Worm (Caenorhabditis elegans) whole organism, young adult: ENCODE measurements around the gene F56D5.5.

Source experiments
- aptf-2 ChIP-seq: fragments of 200-800 bp; sonication (Bioruptor generic); conservative IDR thresholded peaks from 2 replicates; pipeline ENCODE4 v1.3.6; 2022; ENCODE audit warnings: missing genetic modification reagents, missing genetic modification characterization, missing compliant biosample characterization
- cebp-1 ChIP-seq, 2 experiments: fragments of 200-800 bp in 1 of 2; sonication (Bioruptor generic) in 1 of 2; sonication (generic microtip) in 1 of 2; IDR thresholded peaks in 1 of 2; optimal IDR thresholded peaks in 1 of 2; 2 replicates each; pipeline versions ENCODE4 v1.3.6 to Lab custom; 2017 to 2022; ENCODE audit warnings: missing compliant biosample characterization in 2 of 2, missing genetic modification characterization in 2 of 2, mild to moderate bottlenecking in 1 of 2, missing genetic modification reagents in 1 of 2, moderate library complexity in 1 of 2
- rcor-1 ChIP-seq: fragments of 200-800 bp; sonication (Bioruptor generic); IDR thresholded peaks from 2 replicates; pipeline ENCODE4 v1.3.6; 2022; ENCODE audit warnings: missing genetic modification reagents, missing genetic modification characterization, missing compliant biosample characterization

- no peak for TF ChIP-seq cebp-1 (GFP tag; IDR thresholded peaks at IDR 0.05; lab: Robert Waterston, UW)
- no peak for TF ChIP-seq cebp-1 (tag; optimal IDR thresholded peaks at IDR 0.05; lab: Kevin White, UChicago)
- TF ChIP-seq aptf-2 (GFP tag; lab: Robert Waterston, UW) = no peak
- TF ChIP-seq rcor-1 (GFP tag; lab: Robert Waterston, UW) = no peak
Measured at ce11 chrIV:9457400-9457799, 49.5 kb upstream of the F56D5.5 start, which contains the start of gene cutl-17.
